Fruit fly (Drosophila melanogaster): ENCODE measurements around the gene CG44090.

- no peak for TF ChIP-seq CTCF (optimal IDR thresholded peaks at IDR 0.05)
- no peak for TF ChIP-seq CG8478 (optimal IDR thresholded peaks at IDR 0.05)
Observed at dm6 chr3R:17425417-17425915, 8.8 kb downstream of the CG44090 start, which contains the start of gene cysu.
